Fruit fly (Drosophila melanogaster) whole organism, embryonic: ENCODE measurements around the gene CstF64.
A peak's percentile ranks its signal among the peaks of the same experiment; 100 is the strongest.

Source experiments
- ATbp ChIP-seq: fragments of 200-800 bp; sonication (Bioruptor generic); optimal IDR thresholded peaks from 2 replicates; lab custom pipeline; 2017; ENCODE audit warnings: missing biosample characterization, mild to moderate bottlenecking, missing genetic modification characterization, missing genetic modification reagents
- Atf-2 ChIP-seq: fragments of 200-800 bp; sonication (Bioruptor generic); optimal IDR thresholded peaks from 2 replicates; lab custom pipeline; 2016; ENCODE audit warnings: missing biosample characterization, missing genetic modification characterization
- CG11723 ChIP-seq: fragments of 200-800 bp; sonication (Bioruptor generic); optimal IDR thresholded peaks from 2 replicates; lab custom pipeline; 2017; ENCODE audit warnings: missing biosample characterization, mild to moderate bottlenecking, missing genetic modification characterization
- CG12071 ChIP-seq: fragments of 200-800 bp; sonication (Bioruptor generic); optimal IDR thresholded peaks from 3 replicates; lab custom pipeline; 2018; ENCODE audit warnings: missing biosample characterization, mild to moderate bottlenecking, missing genetic modification characterization
- CG12155 ChIP-seq: fragments of 200-800 bp; sonication (Bioruptor generic); optimal IDR thresholded peaks from 3 replicates; lab custom pipeline; 2016; ENCODE audit warnings: missing biosample characterization, missing genetic modification characterization
- CG12299 ChIP-seq: fragments of 200-800 bp; sonication (Bioruptor generic); optimal IDR thresholded peaks from 2 replicates; lab custom pipeline; 2018; ENCODE audit warnings: missing biosample characterization, mild to moderate bottlenecking, missing genetic modification characterization
- CG1529 ChIP-seq: fragments of 200-800 bp; sonication (Bioruptor generic); optimal IDR thresholded peaks from 3 replicates; lab custom pipeline; 2018; ENCODE audit warnings: missing biosample characterization, missing genetic modification characterization
- CG15696 ChIP-seq: fragments of 200-800 bp; sonication (Bioruptor generic); optimal IDR thresholded peaks from 2 replicates; lab custom pipeline; 2019; ENCODE audit warnings: missing biosample characterization, mild to moderate bottlenecking, missing genetic modification characterization, moderate library complexity
- CG17361 ChIP-seq: fragments of 200-800 bp; sonication (Bioruptor generic); IDR thresholded peaks from 3 replicates; pipeline ENCODE4 v1.3.6; 2022; ENCODE audit warnings: missing biosample characterization, missing genetic modification characterization
- CG2116 ChIP-seq: fragments of 200-800 bp; sonication (Bioruptor generic); optimal IDR thresholded peaks from 3 replicates; lab custom pipeline; 2018; ENCODE audit warnings: missing biosample characterization, mild to moderate bottlenecking, missing genetic modification characterization
- CG2678 ChIP-seq: fragments of 200-800 bp; sonication (Bioruptor generic); optimal IDR thresholded peaks from 3 replicates; lab custom pipeline; 2019; ENCODE audit warnings: missing biosample characterization, mild to moderate bottlenecking, missing genetic modification characterization, moderate library complexity
- CG30431 ChIP-seq: fragments of 200-800 bp; sonication (Bioruptor generic); optimal IDR thresholded peaks from 2 replicates; lab custom pipeline; 2017; ENCODE audit warnings: missing biosample characterization, missing genetic modification characterization
- CG31224 ChIP-seq: fragments of 200-800 bp; sonication (Bioruptor generic); IDR thresholded peaks from 2 replicates; pipeline ENCODE4 v1.3.6; 2022; ENCODE audit warnings: missing biosample characterization, missing genetic modification characterization
- CG34422 ChIP-seq: fragments of 200-800 bp; sonication (Bioruptor generic); IDR thresholded peaks from 3 replicates; pipeline ENCODE4 v1.3.6; 2022; ENCODE audit warnings: missing biosample characterization, missing genetic modification characterization
- CG9817 ChIP-seq: fragments of 200-800 bp; sonication (Bioruptor generic); optimal IDR thresholded peaks from 2 replicates; lab custom pipeline; 2018; ENCODE audit warnings: missing biosample characterization, mild to moderate bottlenecking, missing genetic modification characterization, moderate library complexity
- CG9876 ChIP-seq: fragments of 200-800 bp; sonication (Bioruptor generic); optimal IDR thresholded peaks from 2 replicates; lab custom pipeline; 2016; ENCODE audit warnings: missing biosample characterization, missing genetic modification characterization
- CrebB ChIP-seq: fragments of 200-800 bp; sonication (Bioruptor generic); optimal IDR thresholded peaks from 3 replicates; lab custom pipeline; 2018; ENCODE audit warnings: missing biosample characterization, mild to moderate bottlenecking, missing genetic modification characterization
- Doc3 ChIP-seq: fragments of 200-800 bp; sonication (Bioruptor generic); IDR thresholded peaks from 3 replicates; pipeline ENCODE4 v1.3.6; 2022; ENCODE audit warnings: missing biosample characterization, missing genetic modification characterization; ENCODE audit not compliant: partially characterized antibody
- E2f1 ChIP-seq: fragments of 200-800 bp; sonication (Bioruptor generic); IDR thresholded peaks from 2 replicates; pipeline ENCODE4 v1.3.6; 2022; ENCODE audit warnings: missing biosample characterization, missing genetic modification characterization
- GATAe ChIP-seq: fragments of 200-800 bp; sonication (Bioruptor generic); conservative IDR thresholded peaks from 2 replicates; pipeline ENCODE4 v1.3.6; 2022; ENCODE audit warnings: missing biosample characterization, missing genetic modification characterization
- H2.0 ChIP-seq: fragments of 200-800 bp; sonication (Bioruptor generic); IDR thresholded peaks from 2 replicates; pipeline ENCODE4 v1.3.6; 2022; ENCODE audit warnings: missing biosample characterization, missing genetic modification characterization
- HHEX ChIP-seq: fragments of 200-800 bp; sonication (Bioruptor generic); optimal IDR thresholded peaks from 3 replicates; lab custom pipeline; 2017; ENCODE audit warnings: missing biosample characterization, mild to moderate bottlenecking, missing genetic modification characterization, missing genetic modification reagents
- HLHmδ ChIP-seq: fragments of 200-800 bp; sonication (Bioruptor generic); optimal IDR thresholded peaks from 2 replicates; lab custom pipeline; 2018; ENCODE audit warnings: missing biosample characterization, mild to moderate bottlenecking, missing genetic modification characterization, moderate library complexity
- Hand ChIP-seq: fragments of 200-800 bp; sonication (Bioruptor generic); optimal IDR thresholded peaks from 2 replicates; lab custom pipeline; 2017; ENCODE audit warnings: mild to moderate bottlenecking, missing biosample characterization, missing genetic modification reagents, missing genetic modification characterization
- Hmr ChIP-seq: fragments of 200-800 bp; sonication (Bioruptor generic); optimal IDR thresholded peaks from 3 replicates; lab custom pipeline; 2017; ENCODE audit warnings: mild to moderate bottlenecking, missing biosample characterization, missing genetic modification reagents, missing genetic modification characterization
- Meics ChIP-seq: fragments of 200-800 bp; sonication (Bioruptor generic); optimal IDR thresholded peaks from 2 replicates; lab custom pipeline; 2017; ENCODE audit warnings: missing biosample characterization, mild to moderate bottlenecking, missing genetic modification characterization
- NfI ChIP-seq: fragments of 200-800 bp; sonication (Bioruptor generic); optimal IDR thresholded peaks from 3 replicates; lab custom pipeline; 2018; ENCODE audit warnings: missing biosample characterization, mild to moderate bottlenecking, missing genetic modification characterization, moderate library complexity
- Poxn ChIP-seq: fragments of 200-800 bp; sonication (Bioruptor generic); IDR thresholded peaks from 2 replicates; pipeline ENCODE4 v1.3.6; 2022; ENCODE audit warnings: missing biosample characterization, missing genetic modification characterization
- Rfx ChIP-seq: fragments of 200-800 bp; sonication (Bioruptor generic); IDR thresholded peaks from 2 replicates; pipeline ENCODE4 v1.3.6; 2022; ENCODE audit warnings: missing biosample characterization, missing genetic modification characterization
- Sox102F ChIP-seq: fragments of 200-800 bp; sonication (Bioruptor generic); optimal IDR thresholded peaks from 2 replicates; lab custom pipeline; 2018; ENCODE audit warnings: missing biosample characterization, mild to moderate bottlenecking, missing genetic modification characterization, moderate library complexity
- Ssrp ChIP-seq: fragments of 200-800 bp; sonication (Bioruptor generic); optimal IDR thresholded peaks from 2 replicates; lab custom pipeline; 2018; ENCODE audit warnings: missing biosample characterization, mild to moderate bottlenecking, missing genetic modification characterization, moderate library complexity
- Stat92E ChIP-seq, 3 experiments: fragments of >200 bp in 2 of 3; fragments of 200-800 bp in 1 of 3; sonication (Bioruptor generic) in 1 of 3; optimal IDR thresholded peaks; 2 replicates each; lab custom pipeline; 2017 to 2019; ENCODE audit warnings: missing biosample characterization in 3 of 3, missing genetic modification characterization in 3 of 3, mild to moderate bottlenecking in 1 of 3, moderate library complexity in 1 of 3
- ap ChIP-seq: fragments of 200-800 bp; sonication (Bioruptor generic); IDR thresholded peaks from 2 replicates; pipeline ENCODE4 v1.3.6; 2022; ENCODE audit warnings: missing biosample characterization, missing genetic modification characterization
- chinmo ChIP-seq: fragments of 200-800 bp; sonication (Bioruptor generic); IDR thresholded peaks from 4 replicates; pipeline ENCODE4 v1.3.6; 2022; ENCODE audit warnings: missing biosample characterization, missing genetic modification characterization; ENCODE audit not compliant: partially characterized antibody
- corto ChIP-seq: fragments of 200-800 bp; sonication (Bioruptor generic); optimal IDR thresholded peaks from 2 replicates; lab custom pipeline; 2016; ENCODE audit warnings: missing biosample characterization, mild to moderate bottlenecking, missing genetic modification characterization, moderate library complexity
- dmrt99B ChIP-seq: fragments of 200-800 bp; sonication (Bioruptor generic); optimal IDR thresholded peaks from 2 replicates; lab custom pipeline; 2018; ENCODE audit warnings: missing biosample characterization, mild to moderate bottlenecking, missing genetic modification characterization, moderate library complexity
- esg ChIP-seq: fragments of 200-800 bp; sonication (Bioruptor generic); conservative IDR thresholded peaks from 2 replicates; pipeline ENCODE4 v1.3.6; 2022; ENCODE audit warnings: missing biosample characterization, missing genetic modification characterization
- gsb-n ChIP-seq: fragments of 200-800 bp; sonication (Bioruptor generic); optimal IDR thresholded peaks from 3 replicates; lab custom pipeline; 2018; ENCODE audit warnings: missing biosample characterization, mild to moderate bottlenecking, missing genetic modification characterization
- ind ChIP-seq: fragments of 200-800 bp; sonication (Bioruptor generic); optimal IDR thresholded peaks from 3 replicates; lab custom pipeline; 2016; ENCODE audit warnings: missing biosample characterization, missing genetic modification characterization
- jumu ChIP-seq: fragments of 200-800 bp; sonication (Bioruptor generic); optimal IDR thresholded peaks from 3 replicates; lab custom pipeline; 2016; ENCODE audit warnings: missing biosample characterization, missing genetic modification characterization
- lmd ChIP-seq: fragments of 200-800 bp; sonication (Bioruptor generic); IDR thresholded peaks from 2 replicates; pipeline ENCODE4 v1.3.6; 2022; ENCODE audit warnings: missing biosample characterization, missing genetic modification characterization
- lola ChIP-seq, 3 experiments: fragments of >200 bp in 2 of 3; fragments of 200-800 bp in 1 of 3; sonication (Bioruptor generic) in 1 of 3; optimal IDR thresholded peaks; 2 replicates each; lab custom pipeline; 2017 to 2019; ENCODE audit warnings: missing biosample characterization in 3 of 3, missing genetic modification characterization in 3 of 3, mild to moderate bottlenecking in 1 of 3, moderate library complexity in 1 of 3
- onecut ChIP-seq: fragments of 200-800 bp; sonication (Bioruptor generic); IDR thresholded peaks from 2 replicates; pipeline ENCODE4 v1.3.6; 2022; ENCODE audit warnings: missing biosample characterization, missing genetic modification characterization
- rib ChIP-seq: fragments of 200-800 bp; sonication (Bioruptor generic); IDR thresholded peaks from 2 replicates; pipeline ENCODE4 v1.3.6; 2022; ENCODE audit warnings: missing biosample characterization, missing genetic modification characterization
- salm ChIP-seq: fragments of 200-800 bp; sonication (Bioruptor generic); optimal IDR thresholded peaks from 2 replicates; lab custom pipeline; 2018; ENCODE audit warnings: missing biosample characterization, mild to moderate bottlenecking, missing genetic modification characterization
- scrt ChIP-seq: fragments of 200-800 bp; sonication (Bioruptor generic); optimal IDR thresholded peaks from 2 replicates; lab custom pipeline; 2018; ENCODE audit warnings: missing biosample characterization, mild to moderate bottlenecking, missing genetic modification characterization, moderate library complexity
- sisA ChIP-seq: fragments of 200-800 bp; sonication (Bioruptor generic); IDR thresholded peaks from 2 replicates; pipeline ENCODE4 v1.3.6; 2022; ENCODE audit warnings: missing biosample characterization, missing genetic modification characterization
- tap ChIP-seq: fragments of 200-800 bp; optimal IDR thresholded peaks from 3 replicates; lab custom pipeline; 2019; ENCODE audit warnings: missing biosample characterization, mild to moderate bottlenecking, missing genetic modification characterization, moderate library complexity
- wdn ChIP-seq: fragments of 200-800 bp; sonication (Bioruptor generic); IDR thresholded peaks from 2 replicates; pipeline ENCODE4 v1.3.6; 2022; ENCODE audit warnings: missing biosample characterization, missing genetic modification characterization

CstF64 gene

DNA sequence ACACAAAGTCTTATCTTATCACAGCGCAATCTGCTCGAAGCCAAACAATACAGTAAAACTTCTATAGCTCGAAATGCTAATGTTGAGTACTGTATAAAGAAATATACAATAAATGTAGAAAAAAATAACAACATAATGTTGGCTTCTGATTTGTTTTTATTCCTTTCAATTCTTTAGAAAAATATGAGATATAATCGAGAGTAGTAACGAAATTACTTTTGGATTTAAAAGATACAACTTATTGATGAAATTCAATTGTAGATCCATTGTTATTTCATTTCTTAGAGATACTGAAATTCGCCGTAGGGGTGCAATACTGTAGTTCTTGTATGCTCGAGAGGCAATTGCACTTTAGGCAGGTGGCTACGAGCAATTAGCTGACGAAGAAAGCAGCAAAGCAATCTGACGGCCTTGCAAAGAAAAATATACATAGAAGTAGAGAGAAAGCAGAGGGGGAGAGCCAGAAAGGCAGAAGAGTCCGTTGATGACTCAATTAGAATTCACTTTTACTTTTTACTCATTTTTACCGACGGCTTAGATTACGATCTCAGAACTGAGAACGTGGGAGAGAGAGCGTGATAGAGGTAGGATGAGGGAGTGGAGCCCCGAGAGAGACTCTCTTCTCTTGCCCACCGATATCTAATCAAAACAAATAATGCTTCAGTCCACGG is 11.2 kb downstream of the CstF64 start (continued):
- TF ChIP-seq CrebB, result no peak
- peak; percentile 71 for TF ChIP-seq Sox102F (GFP tag; lab: Kevin White, UChicago)
- peak; percentile 34 for TF ChIP-seq jumu (GFP tag; lab: Kevin White, UChicago)
- TF ChIP-seq CG15696 (tag; lab: Kevin White, UChicago), result peak; percentile 67
- TF ChIP-seq CG12299 (tag; lab: Kevin White, UChicago), result peak; percentile 47
- TF ChIP-seq ind (GFP tag; lab: Kevin White, UChicago), result peak; percentile 69
- 0 out of 2 replicates have a peak, but pooled peaks have one; percentile 16 for TF ChIP-seq wdn
- TF ChIP-seq Meics (GFP tag; lab: Kevin White, UChicago), result peak; percentile 41
- no peak for TF ChIP-seq CG2116
- TF ChIP-seq E2f1 (GFP tag; lab: Robert Waterston, UW), result peak; percentile 40
- no peak for TF ChIP-seq CG11723 (GFP tag; lab: Kevin White, UChicago)
- TF ChIP-seq lola (GFP tag; optimal IDR thresholded peaks at IDR 0.05; lab: Kevin White, UChicago), result peak in 1 of 3 experiments; percentile 67
- TF ChIP-seq onecut, result no peak; the same call in 1 of the 2 replicates
- TF ChIP-seq rib, result no peak
- TF ChIP-seq chinmo (GFP tag; lab: Robert Waterston, UW), result 0 out of 4 replicates have a peak, but pooled peaks have one; percentile 19
- no peak for TF ChIP-seq scrt
- TF ChIP-seq Hmr (GFP tag; lab: Kevin White, UChicago), result peak; percentile 59
- no peak for TF ChIP-seq Doc3 (GFP tag; lab: Robert Waterston, UW)
- no peak for TF ChIP-seq CG30431 (GFP tag; lab: Kevin White, UChicago)
- TF ChIP-seq CG2678 (tag; lab: Kevin White, UChicago), result peak; percentile 91
- peak; percentile 58 for TF ChIP-seq Ssrp (tag; lab: Kevin White, UChicago)
- peak; percentile 63 for TF ChIP-seq CG9817 (tag; lab: Kevin White, UChicago)
- no peak for TF ChIP-seq CG9876
- no peak for TF ChIP-seq HLHmδ
- peak; percentile 53 for TF ChIP-seq tap (tag; lab: Kevin White, UChicago)
- TF ChIP-seq GATAe (GFP tag; lab: Robert Waterston, UW), result peak; percentile 82
- no peak for TF ChIP-seq Hand (GFP tag; lab: Kevin White, UChicago)
- no peak for TF ChIP-seq CG1529
- peak; percentile 45 for TF ChIP-seq lmd (GFP tag; lab: Robert Waterston, UW)
- no peak for TF ChIP-seq Atf-2 (GFP tag; lab: Kevin White, UChicago)
- no peak for TF ChIP-seq Rfx (GFP tag; lab: Robert Waterston, UW)
- peak; percentile 45 for TF ChIP-seq HHEX (GFP tag; lab: Kevin White, UChicago)
- TF ChIP-seq ATbp, result peak; percentile 53
- TF ChIP-seq Stat92E (GFP tag; optimal IDR thresholded peaks at IDR 0.05; lab: Kevin White, UChicago), result no peak
- TF ChIP-seq sisA, result peak; percentile 50
- TF ChIP-seq NfI (GFP tag; lab: Kevin White, UChicago), result peak; percentile 14
- no peak for TF ChIP-seq ap (GFP tag; lab: Robert Waterston, UW)
- TF ChIP-seq esg (GFP tag; lab: Robert Waterston, UW), result 0 out of 2 replicates have a peak, but pooled peaks have one; percentile 20
- no peak for TF ChIP-seq CG12155 (GFP tag; lab: Kevin White, UChicago)
- TF ChIP-seq CG34422, result no peak
- 0 out of 2 replicates have a peak, but pooled peaks have one; percentile 29 for TF ChIP-seq CG31224
- TF ChIP-seq corto (GFP tag; lab: Kevin White, UChicago), result peak; percentile 44
- TF ChIP-seq dmrt99B, result peak; percentile 80
- TF ChIP-seq H2.0 (GFP tag; lab: Robert Waterston, UW), result no peak
- TF ChIP-seq CG12071 (GFP tag; lab: Kevin White, UChicago), result no peak
- peak; percentile 51 for TF ChIP-seq salm
- TF ChIP-seq CG17361 (GFP tag; lab: Robert Waterston, UW), result peak; percentile 60; the same call in 2 of the 3 replicates
- TF ChIP-seq gsb-n (tag; lab: Kevin White, UChicago), result peak; percentile 65
- no peak for TF ChIP-seq Poxn (GFP tag; lab: Robert Waterston, UW)
